Comparison of ENCODE assay signal across 4 fruit fly cellular contexts in the genomic region with DNA sequence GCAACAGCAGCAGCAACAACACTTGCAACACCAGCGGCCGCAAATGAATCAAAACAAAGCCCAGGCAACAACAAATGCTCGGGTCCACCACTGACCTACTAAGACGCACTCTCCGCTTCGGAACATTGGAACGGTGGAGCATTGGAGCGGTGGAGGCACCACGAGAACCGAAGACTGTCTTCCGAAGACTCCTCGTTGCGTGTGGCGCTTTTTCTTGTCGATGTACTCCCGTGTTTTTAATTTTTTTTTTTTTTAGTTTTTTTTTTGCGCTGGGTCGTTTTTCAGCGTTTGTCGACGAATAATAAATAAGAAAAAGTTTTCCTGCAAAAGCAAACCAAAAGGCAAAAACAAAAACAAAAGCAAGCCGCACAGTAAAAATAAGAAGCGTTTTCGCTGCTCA.
A peak's percentile ranks its signal among the peaks of the same experiment; 100 is the strongest.
TF ChIP-seq lines count a peak whose summit lies in the region.

No protein-coding gene starts in this region.

- TF ChIP-seq CTCF in whole organism, embryonic (GFP tag; optimal IDR thresholded peaks at IDR 0.05; lab: Kevin White, UChicago): no peak

TF ChIP-seq in whole organism, embryonic, 481 proteins besides CTCF, POLR2A, EP300 and RAD21:
- TF ChIP-seq Deaf1 (tag; optimal IDR thresholded peaks at IDR 0.05; lab: Kevin White, UChicago) (peak; percentile 54), CG4328 (GFP tag; optimal IDR thresholded peaks at IDR 0.05; lab: Kevin White, UChicago) (no peak), ATbp (GFP tag; optimal IDR thresholded peaks at IDR 0.05; lab: Kevin White, UChicago) (peak; percentile 1)

TF ChIP-seq in whole organism, prepupa, 60 proteins besides CTCF, POLR2A, EP300 and RAD21:
- TF ChIP-seq salr (GFP tag; optimal IDR thresholded peaks at IDR 0.05; lab: Kevin White, UChicago): no peak
- TF ChIP-seq CG6854 (GFP tag; optimal IDR thresholded peaks at IDR 0.05; lab: Kevin White, UChicago): peak; percentile 16
- peak in 1 of 2 experiments; percentile 43 for TF ChIP-seq ss (GFP tag; optimal IDR thresholded peaks at IDR 0.05; lab: Kevin White, UChicago)
- peak; percentile 65; the same call in 2 of the 3 replicates for TF ChIP-seq CG8119 (GFP tag; IDR thresholded peaks at IDR 0.05; lab: Robert Waterston, UW)
- TF ChIP-seq CG15336 (GFP tag; IDR thresholded peaks at IDR 0.05; lab: Robert Waterston, UW): peak; percentile 21; the same call in 1 of the 2 replicates
- peak; percentile 69; the same call in 2 of the 3 replicates for TF ChIP-seq eg (GFP tag; IDR thresholded peaks at IDR 0.05; lab: Robert Waterston, UW)
- TF ChIP-seq CG6163 (GFP tag; IDR thresholded peaks at IDR 0.05; lab: Robert Waterston, UW): 0 out of 3 replicates have a peak, but pooled peaks have one; percentile 19
- TF ChIP-seq CG6276 (GFP tag; optimal IDR thresholded peaks at IDR 0.05; lab: Kevin White, UChicago): peak; percentile 18
- TF ChIP-seq Eip75B (GFP tag; optimal IDR thresholded peaks at IDR 0.05; lab: Kevin White, UChicago): no peak

TF ChIP-seq in whole organism, pupa, 21 proteins besides CTCF, POLR2A, EP300 and RAD21:
- TF ChIP-seq CG13204 (GFP tag; optimal IDR thresholded peaks at IDR 0.05; lab: Kevin White, UChicago): peak; percentile 1
- peak; percentile 42; the same call in 1 of the 2 replicates for TF ChIP-seq CG32121 (GFP tag; IDR thresholded peaks at IDR 0.05; lab: Robert Waterston, UW)
- TF ChIP-seq CG9948 (tag; optimal IDR thresholded peaks at IDR 0.05; lab: Kevin White, UChicago): no peak
- peak; percentile 59; the same call in 2 of the 3 replicates for TF ChIP-seq fd96Ca (GFP tag; IDR thresholded peaks at IDR 0.05; lab: Robert Waterston, UW)
- peak; percentile 61; the same call in 1 of the 2 replicates for TF ChIP-seq Ets98B (GFP tag; IDR thresholded peaks at IDR 0.05; lab: Robert Waterston, UW)
- no peak for TF ChIP-seq CG15710 (tag; optimal IDR thresholded peaks at IDR 0.05; lab: Kevin White, UChicago)
- peak; percentile 28 for TF ChIP-seq Pif1A (GFP tag; optimal IDR thresholded peaks at IDR 0.05; lab: Kevin White, UChicago)
- TF ChIP-seq CG12605 (GFP tag; IDR thresholded peaks at IDR 0.05; lab: Robert Waterston, UW): peak; percentile 52; the same call in 1 of the 2 replicates
- peak; percentile 40; the same call in 1 of the 3 replicates for TF ChIP-seq CG4496 (GFP tag; IDR thresholded peaks at IDR 0.05; lab: Robert Waterston, UW)
TF ChIP-seq in whole organism, pupa: peak in this region for 7.

TF ChIP-seq in whole organism, wandering third instar larva, 38 proteins besides CTCF, POLR2A, EP300 and RAD21:
- TF ChIP-seq woc (GFP tag; optimal IDR thresholded peaks at IDR 0.05; lab: Kevin White, UChicago) (no peak), Dfd (GFP tag; optimal IDR thresholded peaks at IDR 0.05; lab: Kevin White, UChicago) (peak; percentile 7)
TF ChIP-seq in whole organism, wandering third instar larva: peak in this region for 1.
